Fruit fly (Drosophila melanogaster) whole organism, embryonic: ENCODE results near the gene CG31548.

Experiments
- Atf3 ChIP-seq: fragments of 200-800 bp; sonication (Bioruptor generic); optimal IDR thresholded peaks from 3 replicates; lab custom pipeline; 2016; ENCODE audit warnings: missing biosample characterization, missing genetic modification characterization
- B-H2 ChIP-seq: fragments of 200-800 bp; sonication (Bioruptor generic); optimal IDR thresholded peaks from 2 replicates; lab custom pipeline; 2018; ENCODE audit warnings: missing biosample characterization, mild to moderate bottlenecking, missing genetic modification characterization
- CG10959 ChIP-seq: fragments of 200-800 bp; sonication (Bioruptor generic); IDR thresholded peaks from 2 replicates; pipeline ENCODE4 v1.3.6; 2022; ENCODE audit warnings: missing biosample characterization, missing genetic modification characterization
- CG12769 ChIP-seq: fragments of 200-800 bp; sonication (Bioruptor generic); optimal IDR thresholded peaks from 2 replicates; lab custom pipeline; 2019; ENCODE audit warnings: missing biosample characterization, mild to moderate bottlenecking, missing genetic modification characterization, moderate library complexity
- CG14860 ChIP-seq: fragments of 200-800 bp; sonication (Bioruptor generic); IDR thresholded peaks from 3 replicates; pipeline ENCODE4 v1.3.6; 2022; ENCODE audit warnings: missing biosample characterization, missing genetic modification characterization; ENCODE audit not compliant: partially characterized antibody
- CG15601 ChIP-seq: fragments of 200-800 bp; sonication (Bioruptor generic); optimal IDR thresholded peaks from 3 replicates; lab custom pipeline; 2019; ENCODE audit warnings: missing biosample characterization, mild to moderate bottlenecking, missing genetic modification characterization, moderate library complexity
- CG17385 ChIP-seq: fragments of 200-800 bp; sonication (Bioruptor generic); optimal IDR thresholded peaks from 3 replicates; lab custom pipeline; 2018; ENCODE audit warnings: missing biosample characterization, mild to moderate bottlenecking, missing genetic modification characterization
- CG2875 ChIP-seq: fragments of 200-800 bp; sonication (Bioruptor generic); optimal IDR thresholded peaks from 2 replicates; lab custom pipeline; 2017; ENCODE audit warnings: missing biosample characterization, mild to moderate bottlenecking, missing genetic modification characterization, missing genetic modification reagents
- CG30403 ChIP-seq: fragments of 200-800 bp; sonication (Bioruptor generic); optimal IDR thresholded peaks from 3 replicates; lab custom pipeline; 2016; ENCODE audit warnings: missing biosample characterization, missing genetic modification characterization
- CG31365 ChIP-seq: fragments of 200-800 bp; sonication (Bioruptor generic); optimal IDR thresholded peaks from 2 replicates; lab custom pipeline; 2018; ENCODE audit warnings: missing biosample characterization, mild to moderate bottlenecking, missing genetic modification characterization
- CG31441 ChIP-seq: fragments of 200-800 bp; sonication (Bioruptor generic); IDR thresholded peaks from 2 replicates; pipeline ENCODE4 v1.3.6; 2022; ENCODE audit warnings: missing biosample characterization, missing genetic modification characterization
- CG3726 ChIP-seq: fragments of 200-800 bp; sonication (Bioruptor generic); IDR thresholded peaks from 3 replicates; pipeline ENCODE4, ENCODE4 v1.3.6; 2022; ENCODE audit warnings: missing biosample characterization, missing genetic modification characterization
- CG42726 ChIP-seq: fragments of 200-800 bp; sonication (Bioruptor generic); IDR thresholded peaks from 2 replicates; pipeline ENCODE4 v1.3.6; 2022; ENCODE audit warnings: missing biosample characterization, missing genetic modification characterization; ENCODE audit not compliant: partially characterized antibody
- CG7556 ChIP-seq: fragments of 200-800 bp; sonication (Bioruptor generic); optimal IDR thresholded peaks from 2 replicates; lab custom pipeline; 2017; ENCODE audit warnings: missing biosample characterization, mild to moderate bottlenecking, missing genetic modification characterization
- CG8388 ChIP-seq: fragments of 200-800 bp; sonication (Bioruptor generic); optimal IDR thresholded peaks from 2 replicates; lab custom pipeline; 2019; ENCODE audit warnings: missing biosample characterization, mild to moderate bottlenecking, missing genetic modification characterization, moderate library complexity
- CG9437 ChIP-seq: fragments of 200-800 bp; sonication (Bioruptor generic); optimal IDR thresholded peaks from 2 replicates; lab custom pipeline; 2018; ENCODE audit warnings: missing biosample characterization, mild to moderate bottlenecking, missing genetic modification characterization
- CTCF ChIP-seq: fragments of 200-800 bp; sonication (Bioruptor generic); optimal IDR thresholded peaks from 2 replicates; lab custom pipeline; 2017; ENCODE audit warnings: missing biosample characterization, mild to moderate bottlenecking, missing genetic modification characterization, moderate library complexity
- Dbx ChIP-seq: fragments of 200-800 bp; sonication (Bioruptor generic); IDR thresholded peaks from 3 replicates; pipeline ENCODE4 v1.3.6; 2022; ENCODE audit warnings: missing biosample characterization, missing genetic modification characterization
- Deaf1 ChIP-seq: fragments of 200-800 bp; optimal IDR thresholded peaks from 3 replicates; lab custom pipeline; 2019; ENCODE audit warnings: missing biosample characterization, mild to moderate bottlenecking, missing genetic modification characterization, moderate library complexity
- Jarid2 ChIP-seq: fragments of 200-800 bp; sonication (Bioruptor generic); optimal IDR thresholded peaks from 3 replicates; lab custom pipeline; 2017; ENCODE audit warnings: mild to moderate bottlenecking, missing biosample characterization, missing genetic modification reagents, missing genetic modification characterization
- MBD-R2 ChIP-seq: fragments of 200-800 bp; sonication (Bioruptor generic); IDR thresholded peaks from 2 replicates; pipeline ENCODE4 v1.3.6; 2022; ENCODE audit warnings: missing biosample characterization, missing genetic modification characterization
- MTF-1 ChIP-seq: fragments of 200-800 bp; sonication (Bioruptor generic); optimal IDR thresholded peaks from 2 replicates; lab custom pipeline; 2018; ENCODE audit warnings: missing biosample characterization, mild to moderate bottlenecking, missing genetic modification characterization, borderline replicate concordance
- Pdp1 ChIP-seq, 2 experiments: fragments of 200-800 bp; sonication (Bioruptor generic); optimal IDR thresholded peaks; 3 replicates each; lab custom pipeline; 2016; ENCODE audit warnings: missing biosample characterization in 2 of 2, missing genetic modification characterization in 2 of 2, mild to moderate bottlenecking in 1 of 2, moderate library complexity in 1 of 2
- Rfx ChIP-seq: fragments of 200-800 bp; sonication (Bioruptor generic); IDR thresholded peaks from 2 replicates; pipeline ENCODE4 v1.3.6; 2022; ENCODE audit warnings: missing biosample characterization, missing genetic modification characterization
- Vsx1 ChIP-seq: fragments of 200-800 bp; sonication (Bioruptor generic); optimal IDR thresholded peaks from 2 replicates; lab custom pipeline; 2017; ENCODE audit warnings: missing biosample characterization, mild to moderate bottlenecking, missing genetic modification characterization, missing genetic modification reagents
- chm ChIP-seq: fragments of 200-800 bp; sonication (Bioruptor generic); IDR thresholded peaks from 2 replicates; pipeline ENCODE4 v1.3.6; 2022; ENCODE audit warnings: missing biosample characterization, missing genetic modification characterization
- crol ChIP-seq: fragments of 200-800 bp; sonication (Bioruptor generic); IDR thresholded peaks from 2 replicates; pipeline ENCODE4 v1.3.6; 2022; ENCODE audit warnings: missing biosample characterization, missing genetic modification characterization
- cwo ChIP-seq: fragments of 200-800 bp; sonication (Bioruptor generic); optimal IDR thresholded peaks from 3 replicates; lab custom pipeline; 2017; ENCODE audit warnings: missing biosample characterization, missing genetic modification characterization, mild to moderate bottlenecking, moderate library complexity, missing genetic modification reagents
- dati ChIP-seq: fragments of 200-800 bp; sonication (Bioruptor generic); IDR thresholded peaks from 2 replicates; pipeline ENCODE4 v1.3.6; 2022; ENCODE audit warnings: missing biosample characterization, missing genetic modification characterization
- emc ChIP-seq: fragments of 200-800 bp; sonication (Bioruptor generic); optimal IDR thresholded peaks from 2 replicates; lab custom pipeline; 2016; ENCODE audit warnings: missing biosample characterization, missing genetic modification characterization
- esg ChIP-seq: fragments of 200-800 bp; sonication (Bioruptor generic); conservative IDR thresholded peaks from 2 replicates; pipeline ENCODE4 v1.3.6; 2022; ENCODE audit warnings: missing biosample characterization, missing genetic modification characterization
- kay ChIP-seq: fragments of 200-800 bp; sonication (Bioruptor generic); optimal IDR thresholded peaks from 2 replicates; lab custom pipeline; 2016; ENCODE audit warnings: missing biosample characterization, missing genetic modification characterization
- kni ChIP-seq: fragments of 200-800 bp; sonication (Bioruptor generic); optimal IDR thresholded peaks from 3 replicates; lab custom pipeline; 2017; ENCODE audit warnings: mild to moderate bottlenecking, missing biosample characterization, missing genetic modification reagents, missing genetic modification characterization
- lab ChIP-seq: fragments of 200-800 bp; sonication (Bioruptor generic); optimal IDR thresholded peaks from 3 replicates; lab custom pipeline; 2017; ENCODE audit warnings: missing biosample characterization, missing genetic modification characterization, mild to moderate bottlenecking, moderate library complexity, missing genetic modification reagents
- lbe ChIP-seq: fragments of 200-800 bp; sonication (Bioruptor generic); optimal IDR thresholded peaks from 2 replicates; lab custom pipeline; 2016; ENCODE audit warnings: missing biosample characterization, mild to moderate bottlenecking, missing genetic modification characterization
- lola ChIP-seq, 3 experiments: fragments of >200 bp in 2 of 3; fragments of 200-800 bp in 1 of 3; sonication (Bioruptor generic) in 1 of 3; optimal IDR thresholded peaks; 2 replicates each; lab custom pipeline; 2017 to 2019; ENCODE audit warnings: missing biosample characterization in 3 of 3, missing genetic modification characterization in 3 of 3, mild to moderate bottlenecking in 1 of 3, moderate library complexity in 1 of 3
- mld ChIP-seq: fragments of 200-800 bp; sonication (Bioruptor generic); IDR thresholded peaks from 3 replicates; pipeline ENCODE4 v1.3.6; 2022; ENCODE audit warnings: missing biosample characterization, missing genetic modification characterization; ENCODE audit not compliant: partially characterized antibody
- nom ChIP-seq: fragments of 200-800 bp; sonication (Bioruptor generic); optimal IDR thresholded peaks from 2 replicates; lab custom pipeline; 2017; ENCODE audit warnings: missing biosample characterization, missing genetic modification characterization, mild to moderate bottlenecking, moderate library complexity, missing genetic modification reagents
- rib ChIP-seq: fragments of 200-800 bp; sonication (Bioruptor generic); IDR thresholded peaks from 2 replicates; pipeline ENCODE4 v1.3.6; 2022; ENCODE audit warnings: missing biosample characterization, missing genetic modification characterization
- run ChIP-seq: fragments of 200-800 bp; sonication (Bioruptor generic); optimal IDR thresholded peaks from 3 replicates; lab custom pipeline; 2018; ENCODE audit warnings: missing biosample characterization, mild to moderate bottlenecking, missing genetic modification characterization
- sens ChIP-seq: fragments of 200-800 bp; sonication (Bioruptor generic); peaks from one replicate; lab custom pipeline; 2016; ENCODE audit warnings: missing biosample characterization, missing genetic modification characterization
- slbo ChIP-seq: fragments of 200-800 bp; sonication (Bioruptor generic); IDR thresholded peaks from 2 replicates; pipeline ENCODE4 v1.3.6; 2022; ENCODE audit warnings: missing biosample characterization, missing genetic modification characterization
- ssp ChIP-seq: fragments of 200-800 bp; sonication (Bioruptor generic); IDR thresholded peaks from 2 replicates; pipeline ENCODE4 v1.3.6; 2022; ENCODE audit warnings: missing biosample characterization, missing genetic modification characterization
- sug ChIP-seq: fragments of 200-800 bp; optimal IDR thresholded peaks from 2 replicates; lab custom pipeline; 2019; ENCODE audit warnings: missing biosample characterization, mild to moderate bottlenecking, missing genetic modification characterization, moderate library complexity
- tio ChIP-seq: fragments of 200-800 bp; sonication (Bioruptor generic); optimal IDR thresholded peaks from 2 replicates; lab custom pipeline; 2017; ENCODE audit warnings: missing biosample characterization, missing genetic modification characterization, inconsistent platforms
- twi ChIP-seq: fragments of 200-800 bp; optimal IDR thresholded peaks from 2 replicates; lab custom pipeline; 2019; ENCODE audit warnings: missing biosample characterization, mild to moderate bottlenecking, missing genetic modification characterization, moderate library complexity
- vvl ChIP-seq: fragments of 200-800 bp; sonication (Bioruptor generic); IDR thresholded peaks from 2 replicates; pipeline ENCODE4 v1.3.6; 2022; ENCODE audit warnings: missing biosample characterization, missing genetic modification characterization
- zfh1 ChIP-seq: fragments of 200-800 bp; sonication (Bioruptor generic); IDR thresholded peaks from 3 replicates; pipeline ENCODE4 v1.3.6; 2022; ENCODE audit warnings: missing biosample characterization, missing genetic modification characterization

CG31548 gene

dm6 chr3R:5621714-5622405, 14.8 kb downstream of the CG31548 start:
- TF ChIP-seq mld (0 out of 3 replicates have a peak, but pooled peaks have one; percentile 17), CG14860 (GFP tag; lab: Robert Waterston, UW) (0 out of 3 replicates have a peak, but pooled peaks have one; percentile 19), sens (GFP tag; lab: Kevin White, UChicago) (peak; percentile 23), CG42726 (0 out of 2 replicates have a peak, but pooled peaks have one; percentile 19), CG3726 (0 out of 3 replicates have a peak, but pooled peaks have one; percentile 19), CG31441 (GFP tag; lab: Robert Waterston, UW) (no peak), Pdp1 (GFP tag; optimal IDR thresholded peaks at IDR 0.05; lab: Kevin White, UChicago) (peak in 1 of 2 experiments; percentile 69), CG17385 (GFP tag; lab: Kevin White, UChicago) (no peak), kay (peak; percentile 8), dati (GFP tag; lab: Robert Waterston, UW) (no peak), ssp (GFP tag; lab: Robert Waterston, UW) (0 out of 2 replicates have a peak, but pooled peaks have one; percentile 11), CG12769 (peak; percentile 41), kni (GFP tag; lab: Kevin White, UChicago) (peak; percentile 43), nom (GFP tag; lab: Kevin White, UChicago) (peak; percentile 95), chm (0 out of 2 replicates have a peak, but pooled peaks have one; percentile 9), vvl (GFP tag; lab: Robert Waterston, UW) (peak; percentile 70; the same call in 1 of the 2 replicates), twi (no peak), Deaf1 (tag; lab: Kevin White, UChicago) (peak; percentile 24)

DNA sequence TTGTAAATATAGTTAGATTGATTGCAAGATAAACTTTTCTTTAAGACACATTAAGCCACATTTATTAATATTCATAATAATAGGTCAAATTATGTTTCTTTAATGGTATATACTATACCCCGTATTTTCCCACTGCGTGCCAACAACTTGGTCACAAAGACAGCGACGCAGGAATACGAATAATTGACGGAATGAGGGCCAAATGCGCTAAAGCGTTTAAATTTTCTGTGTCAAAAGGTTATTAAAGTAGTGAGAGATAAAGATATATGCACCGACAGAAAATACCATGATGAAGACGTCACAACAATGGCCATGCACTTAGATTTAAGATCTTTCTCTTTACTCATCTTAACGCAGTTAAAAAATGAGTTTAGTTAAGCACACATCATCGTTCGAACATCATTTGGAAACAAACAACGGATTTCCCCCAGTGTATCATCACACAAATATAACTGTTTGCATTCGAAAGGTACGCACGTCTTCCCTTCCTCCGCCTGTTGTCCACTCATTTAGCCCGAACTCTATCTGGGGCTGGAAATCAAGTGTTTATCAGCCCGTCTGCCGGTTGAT, 16.2 kb downstream of the CG31548 start:
- TF ChIP-seq CG9437 (GFP tag; lab: Kevin White, UChicago) (peak; percentile 76), CG10959 (GFP tag; lab: Robert Waterston, UW) (no peak), Vsx1 (GFP tag; lab: Kevin White, UChicago) (peak; percentile 9), MBD-R2 (no peak; the same call in 1 of the 2 replicates), emc (GFP tag; lab: Kevin White, UChicago) (peak; percentile 24), sug (tag; lab: Kevin White, UChicago) (peak; percentile 13), Jarid2 (GFP tag; lab: Kevin White, UChicago) (no peak), tio (peak; percentile 77), esg (GFP tag; lab: Robert Waterston, UW) (peak; percentile 53; the same call in 1 of the 2 replicates), B-H2 (GFP tag; lab: Kevin White, UChicago) (no peak), cwo (GFP tag; lab: Kevin White, UChicago) (peak; percentile 28), lola (GFP tag; optimal IDR thresholded peaks at IDR 0.05; lab: Kevin White, UChicago) (peak in 1 of 3 experiments; percentile 67), Atf3 (peak; percentile 21), CG7556 (peak; percentile 77), CG2875 (GFP tag; lab: Kevin White, UChicago) (peak; percentile 54), crol (GFP tag; lab: Robert Waterston, UW) (peak; percentile 82), CG15601 (peak; percentile 17), Rfx (GFP tag; lab: Robert Waterston, UW) (peak; percentile 46), CG31365 (no peak), run (no peak), zfh1 (peak; percentile 74), lab (GFP tag; lab: Kevin White, UChicago) (peak; percentile 44), MTF-1 (peak; percentile 25), CG8388 (GFP tag; lab: Kevin White, UChicago) (peak; percentile 62), lbe (GFP tag; lab: Kevin White, UChicago) (no peak), slbo (GFP tag; lab: Robert Waterston, UW) (peak; percentile 71), CG30403 (GFP tag; lab: Kevin White, UChicago) (peak; percentile 75), Dbx (GFP tag; lab: Robert Waterston, UW) (0 out of 3 replicates have a peak, but pooled peaks have one; percentile 16), rib (GFP tag; lab: Robert Waterston, UW) (no peak), CTCF (GFP tag; lab: Kevin White, UChicago) (peak; percentile 4)
